Fruit fly (Drosophila melanogaster): ENCODE data around the gene LManII.

Gene LManII

DNA sequence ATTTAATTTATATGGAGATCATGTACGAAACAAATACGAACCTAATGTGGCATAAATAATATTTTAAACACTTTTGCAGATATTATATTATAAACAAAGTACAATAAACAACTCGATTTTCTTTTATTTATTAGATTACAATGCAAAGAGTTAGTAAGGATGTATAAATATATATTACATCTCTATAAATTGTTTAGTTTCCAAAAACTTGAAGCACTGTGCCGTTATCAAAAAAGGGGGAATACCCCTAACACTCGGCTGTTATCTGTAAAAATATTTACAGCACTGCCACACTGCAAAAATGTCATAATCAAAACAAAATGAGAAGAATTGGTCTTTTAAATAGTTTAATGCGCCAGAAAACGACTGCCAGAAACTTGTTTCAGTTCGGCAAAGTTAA lies 28.9 kb upstream of the LManII start, which contains the start of gene CG5188 (continued):
- TF ChIP-seq CG3847 (GFP tag; IDR thresholded peaks at IDR 0.05) (no peak), CG32767 (GFP tag; IDR thresholded peaks at IDR 0.05) (no peak), ttk (GFP tag; IDR thresholded peaks at IDR 0.05) (no peak), Hr51 (GFP tag; optimal IDR thresholded peaks at IDR 0.05) (peak in 1 of 2 experiments; percentile 74), dan (GFP tag; IDR thresholded peaks at IDR 0.05) (no peak), CG6765 (GFP tag; optimal IDR thresholded peaks at IDR 0.05) (no peak), CG14710 (tag; optimal IDR thresholded peaks at IDR 0.05) (peak; percentile 42), CG10462 (GFP tag; optimal IDR thresholded peaks at IDR 0.05) (no peak), Atf3 (GFP tag; optimal IDR thresholded peaks at IDR 0.05) (no peak), gfzf (GFP tag; optimal IDR thresholded peaks at IDR 0.05) (peak; percentile 54), gsb (GFP tag; IDR thresholded peaks at IDR 0.05) (no peak), CG6254 (GFP tag; optimal IDR thresholded peaks at IDR 0.05) (no peak), CrebB (tag; optimal IDR thresholded peaks at IDR 0.05) (no peak), CG5245 (GFP tag; optimal IDR thresholded peaks at IDR 0.05) (peak; percentile 7), sima (GFP tag; optimal IDR thresholded peaks at IDR 0.05) (no peak), hkb (optimal IDR thresholded peaks at IDR 0.05) (no peak), hkb (GFP tag; IDR thresholded peaks at IDR 0.05) (peak; percentile 61; the same call in 1 of the 2 replicates), lmd (GFP tag; IDR thresholded peaks at IDR 0.05) (peak; percentile 14; the same call in 1 of the 2 replicates), Nf-YC (tag; optimal IDR thresholded peaks at IDR 0.05) (peak; percentile 45), CG43689 (GFP tag; IDR thresholded peaks at IDR 0.05) (no peak), salm (tag; optimal IDR thresholded peaks at IDR 0.05) (peak; percentile 7), hbn (GFP tag; IDR thresholded peaks at IDR 0.05; ENCODE audit: partially characterized antibody) (no peak), zfh2 (GFP tag; optimal IDR thresholded peaks at IDR 0.05) (no peak), cad (GFP tag; optimal IDR thresholded peaks at IDR 0.05) (no peak), MBD-R2 (GFP tag; IDR thresholded peaks at IDR 0.05) (peak; percentile 75; the same call in 1 of the 2 replicates), CG32772 (GFP tag; IDR thresholded peaks at IDR 0.05) (no peak), CG15479 (GFP tag; optimal IDR thresholded peaks at IDR 0.05) (no peak), sug (tag; optimal IDR thresholded peaks at IDR 0.05) (peak; percentile 35), Bdp1 (GFP tag; optimal IDR thresholded peaks at IDR 0.05) (no peak), CG34376 (GFP tag; optimal IDR thresholded peaks at IDR 0.05) (peak; percentile 42), CG7556 (GFP tag; optimal IDR thresholded peaks at IDR 0.05) (peak; percentile 60), CG9876 (GFP tag; optimal IDR thresholded peaks at IDR 0.05) (no peak), CG2116 (GFP tag; optimal IDR thresholded peaks at IDR 0.05) (peak; percentile 23), CG17361 (GFP tag; IDR thresholded peaks at IDR 0.05) (peak; percentile 69; the same call in 2 of the 3 replicates), Lhr (GFP tag; optimal IDR thresholded peaks at IDR 0.05) (no peak), Hmr (GFP tag; optimal IDR thresholded peaks at IDR 0.05) (no peak), CG12219 (GFP tag; optimal IDR thresholded peaks at IDR 0.05) (no peak), CG31224 (GFP tag; IDR thresholded peaks at IDR 0.05) (0 out of 2 replicates have a peak, but pooled peaks have one; percentile 27), CG32532 (GFP tag; IDR thresholded peaks at IDR 0.05) (peak; percentile 75), CG10209 (GFP tag; optimal IDR thresholded peaks at IDR 0.05) (no peak), CG1792 (GFP tag; optimal IDR thresholded peaks at IDR 0.05) (no peak), pita (GFP tag; optimal IDR thresholded peaks at IDR 0.05) (no peak), D19B (GFP tag; optimal IDR thresholded peaks at IDR 0.05) (no peak), CG6272 (GFP tag; IDR thresholded peaks at IDR 0.05) (no peak), CG10431 (GFP tag; optimal IDR thresholded peaks at IDR 0.05) (peak; percentile 2), grn (GFP tag; optimal IDR thresholded peaks at IDR 0.05) (no peak), twi (tag; optimal IDR thresholded peaks at IDR 0.05) (no peak), fru (optimal IDR thresholded peaks at IDR 0.05) (no peak), HLH4C (GFP tag; IDR thresholded peaks at IDR 0.05; ENCODE audit: partially characterized antibody) (no peak), ERR (GFP tag; optimal IDR thresholded peaks at IDR 0.05) (no peak), az2 (GFP tag; optimal IDR thresholded peaks at IDR 0.05) (peak; percentile 68), Adf1 (GFP tag; IDR thresholded peaks at IDR 0.05) (no peak), Kr (GFP tag; optimal IDR thresholded peaks at IDR 0.05) (no peak)

Data from whole organism, embryonic.